Fruit fly (Drosophila melanogaster): ENCODE data around the gene Caf1-180.

The Caf1-180 gene

dm6 chrX:8560087-8560999 is 45.8 kb downstream of the Caf1-180 start, which contains the start of the genes CG12112 and Trf4-1 (continued):
- TF ChIP-seq CG4730 (GFP tag; IDR thresholded peaks at IDR 0.05), result no peak
- TF ChIP-seq lov (optimal IDR thresholded peaks at IDR 0.05), result no peak
- no peak for TF ChIP-seq lov (GFP tag; IDR thresholded peaks at IDR 0.05)
- no peak for TF ChIP-seq Vsx1 (GFP tag; optimal IDR thresholded peaks at IDR 0.05)
- TF ChIP-seq vfl (GFP tag; optimal IDR thresholded peaks at IDR 0.05), result no peak
- TF ChIP-seq Tbp (GFP tag; optimal IDR thresholded peaks at IDR 0.05), result no peak
- no peak for TF ChIP-seq CG14014 (GFP tag; IDR thresholded peaks at IDR 0.05)
- TF ChIP-seq Eip74EF (GFP tag; optimal IDR thresholded peaks at IDR 0.05), result no peak
- TF ChIP-seq CG17359 (tag; optimal IDR thresholded peaks at IDR 0.05), result no peak
- TF ChIP-seq org-1 (GFP tag; optimal IDR thresholded peaks at IDR 0.05), result no peak
- TF ChIP-seq CG12219 (GFP tag; optimal IDR thresholded peaks at IDR 0.05), result no peak
- peak; percentile 45 for TF ChIP-seq Abd-B (GFP tag; optimal IDR thresholded peaks at IDR 0.05)
- TF ChIP-seq C15 (GFP tag; IDR thresholded peaks at IDR 0.05), result no peak
- peak; percentile 46 for TF ChIP-seq CTCF (GFP tag; optimal IDR thresholded peaks at IDR 0.05)
- TF ChIP-seq her (GFP tag; optimal IDR thresholded peaks at IDR 0.05), result no peak
- no peak for TF ChIP-seq fu2 (GFP tag; optimal IDR thresholded peaks at IDR 0.05)
- TF ChIP-seq BEAF-32 (GFP tag; optimal IDR thresholded peaks at IDR 0.05), result peak; percentile 93
- TF ChIP-seq Mad (GFP tag; optimal IDR thresholded peaks at IDR 0.05), result no peak
- TF ChIP-seq CG7357 (GFP tag; IDR thresholded peaks at IDR 0.05), result no peak
- no peak for TF ChIP-seq ken (GFP tag; IDR thresholded peaks at IDR 0.05)
- TF ChIP-seq pzg (GFP tag; optimal IDR thresholded peaks at IDR 0.05), result peak; percentile 91
- TF ChIP-seq CG7928 (GFP tag; optimal IDR thresholded peaks at IDR 0.05), result peak; percentile 10
- peak; percentile 30 for TF ChIP-seq CG11504 (tag; optimal IDR thresholded peaks at IDR 0.05)
- no peak for TF ChIP-seq chn (GFP tag; optimal IDR thresholded peaks at IDR 0.05)
- TF ChIP-seq Kr (GFP tag; optimal IDR thresholded peaks at IDR 0.05), result no peak
- TF ChIP-seq CG11560 (tag; IDR thresholded peaks at IDR 0.05), result peak; percentile 48; the same call in 2 of the 3 replicates
- TF ChIP-seq onecut (GFP tag; IDR thresholded peaks at IDR 0.05), result peak; percentile 55
- no peak for TF ChIP-seq B-H1 (GFP tag; IDR thresholded peaks at IDR 0.05)
- TF ChIP-seq kni (GFP tag; optimal IDR thresholded peaks at IDR 0.05), result no peak
- TF ChIP-seq CG15269 (tag; optimal IDR thresholded peaks at IDR 0.05), result no peak
- no peak for TF ChIP-seq run (tag; optimal IDR thresholded peaks at IDR 0.05)
- no peak for TF ChIP-seq CG17568 (GFP tag; optimal IDR thresholded peaks at IDR 0.05)
- TF ChIP-seq nmo (GFP tag; optimal IDR thresholded peaks at IDR 0.05), result peak; percentile 44
- no peak for TF ChIP-seq CG42726 (GFP tag; IDR thresholded peaks at IDR 0.05; ENCODE audit: partially characterized antibody)
- peak; percentile 50 for TF ChIP-seq Dp (GFP tag; optimal IDR thresholded peaks at IDR 0.05)
- TF ChIP-seq Atf-2 (GFP tag; optimal IDR thresholded peaks at IDR 0.05), result no peak
- TF ChIP-seq ATbp (GFP tag; optimal IDR thresholded peaks at IDR 0.05), result no peak
- TF ChIP-seq CG7372 (GFP tag; IDR thresholded peaks at IDR 0.05), result no peak
- peak; percentile 71 for TF ChIP-seq bbx (GFP tag; IDR thresholded peaks at IDR 0.05; ENCODE audit: partially characterized antibody)
- no peak for TF ChIP-seq CG6254 (GFP tag; optimal IDR thresholded peaks at IDR 0.05)
- peak; percentile 24 for TF ChIP-seq shn (GFP tag; optimal IDR thresholded peaks at IDR 0.05)
- no peak for TF ChIP-seq CG8089 (GFP tag; optimal IDR thresholded peaks at IDR 0.05)
- peak; percentile 69 for TF ChIP-seq CG1603 (tag; optimal IDR thresholded peaks at IDR 0.05)
- no peak for TF ChIP-seq ewg (GFP tag; optimal IDR thresholded peaks at IDR 0.05)
- TF ChIP-seq Optix (GFP tag; IDR thresholded peaks at IDR 0.05), result no peak
- no peak for TF ChIP-seq Rfx (GFP tag; IDR thresholded peaks at IDR 0.05)
- peak; percentile 14 for TF ChIP-seq jumu (GFP tag; optimal IDR thresholded peaks at IDR 0.05)
- TF ChIP-seq dmrt11E (tag; optimal IDR thresholded peaks at IDR 0.05), result no peak
- no peak for TF ChIP-seq fd3F (GFP tag; optimal IDR thresholded peaks at IDR 0.05)
- no peak for TF ChIP-seq CG2202 (tag; optimal IDR thresholded peaks at IDR 0.05)
